Worm (Caenorhabditis elegans): Measurements from ENCODE around the gene ech-2.

ech-2 gene

ce11 chrIV:11857159-11857565, 1.0 kb upstream of the ech-2 start:
- TF ChIP-seq lin-32 (GFP tag; optimal IDR thresholded peaks at IDR 0.05) (no peak), flh-1 (GFP tag; optimal IDR thresholded peaks at IDR 0.05) (no peak), elt-1 (tag; optimal IDR thresholded peaks at IDR 0.05; ENCODE audit: borderline replicate concordance, insufficient read depth) (no peak), tbx-8 (GFP tag; optimal IDR thresholded peaks at IDR 0.05) (no peak), pha-4 (tag; optimal IDR thresholded peaks at IDR 0.05) (peak; percentile 75), bed-3 (GFP tag; optimal IDR thresholded peaks at IDR 0.05) (peak; percentile 0), cnd-1 (tag; optimal IDR thresholded peaks at IDR 0.05) (no peak), unc-120 (tag; optimal IDR thresholded peaks at IDR 0.05; ENCODE audit: poor library complexity, severe bottlenecking) (peak; percentile 87), drap-1 (GFP tag; optimal IDR thresholded peaks at IDR 0.05) (peak; percentile 35), mep-1 (tag; optimal IDR thresholded peaks at IDR 0.05) (peak; percentile 54), unc-62 (GFP tag; optimal IDR thresholded peaks at IDR 0.05) (peak; percentile 62), nhr-28 (tag; optimal IDR thresholded peaks at IDR 0.05) (no peak), ceh-39 (tag; optimal IDR thresholded peaks at IDR 0.05) (no peak), ham-2 (GFP tag; optimal IDR thresholded peaks at IDR 0.05) (peak; percentile 92), nhr-237 (tag; optimal IDR thresholded peaks at IDR 0.05) (no peak), ztf-11 (tag; optimal IDR thresholded peaks at IDR 0.05) (peak; percentile 37), lin-13 (tag; optimal IDR thresholded peaks at IDR 0.05) (peak; percentile 67), sptf-1 (tag; optimal IDR thresholded peaks at IDR 0.05) (peak; percentile 19), hlh-1 (tag; optimal IDR thresholded peaks at IDR 0.05) (peak; percentile 79), lsy-2 (tag; optimal IDR thresholded peaks at IDR 0.05) (peak; percentile 67), M03D4.4 (tag; optimal IDR thresholded peaks at IDR 0.05) (peak; percentile 59), nhr-76 (tag; optimal IDR thresholded peaks at IDR 0.05) (no peak), mls-2 (tag; optimal IDR thresholded peaks at IDR 0.05) (peak; percentile 28), ces-1 (GFP tag; optimal IDR thresholded peaks at IDR 0.05) (peak; percentile 69)

DNA sequence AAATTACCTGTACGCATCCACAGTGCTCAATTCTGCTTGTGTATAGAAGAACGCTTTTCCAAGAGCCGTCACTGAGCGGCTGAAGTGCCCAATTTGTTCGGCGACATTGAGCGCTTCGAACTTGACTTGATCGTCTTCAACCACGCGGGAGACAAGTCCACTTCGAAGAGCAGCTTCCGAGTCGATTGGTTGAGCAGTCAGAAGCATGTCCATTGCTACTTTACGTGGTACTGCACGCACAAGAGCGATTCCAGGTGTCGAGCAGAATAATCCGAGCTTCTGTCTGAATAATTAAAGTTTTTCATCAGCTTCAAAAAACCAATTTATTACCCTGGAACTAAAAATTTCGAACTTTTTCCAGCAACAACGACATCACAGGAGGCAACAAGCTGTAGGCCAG, 727 bp downstream of the ech-2 start:
- TF ChIP-seq bed-3 (GFP tag; optimal IDR thresholded peaks at IDR 0.05) = no peak
- no peak for TF ChIP-seq cnd-1 (tag; optimal IDR thresholded peaks at IDR 0.05)
- TF ChIP-seq elt-1 (tag; optimal IDR thresholded peaks at IDR 0.05; ENCODE audit: borderline replicate concordance, insufficient read depth) = no peak
- no peak for TF ChIP-seq elt-3 (tag; optimal IDR thresholded peaks at IDR 0.05)
- no peak for TF ChIP-seq nhr-237 (tag; optimal IDR thresholded peaks at IDR 0.05)
- TF ChIP-seq mep-1 (tag; optimal IDR thresholded peaks at IDR 0.05) = no peak
- TF ChIP-seq sem-2 (GFP tag; optimal IDR thresholded peaks at IDR 0.05) = no peak
- no peak for TF ChIP-seq blmp-1 (tag; optimal IDR thresholded peaks at IDR 0.05)
- TF ChIP-seq lsy-2 (tag; optimal IDR thresholded peaks at IDR 0.05) = no peak
- no peak for TF ChIP-seq unc-120 (tag; optimal IDR thresholded peaks at IDR 0.05; ENCODE audit: poor library complexity, severe bottlenecking)
- no peak for TF ChIP-seq mls-2 (tag; optimal IDR thresholded peaks at IDR 0.05)
- no peak for TF ChIP-seq ceh-39 (tag; optimal IDR thresholded peaks at IDR 0.05)
- TF ChIP-seq mab-5 (tag; optimal IDR thresholded peaks at IDR 0.05) = no peak
- no peak for TF ChIP-seq ceh-43 (GFP tag; optimal IDR thresholded peaks at IDR 0.05)
- TF ChIP-seq nhr-2 (tag; optimal IDR thresholded peaks at IDR 0.05) = no peak
- TF ChIP-seq sptf-1 (tag; optimal IDR thresholded peaks at IDR 0.05) = no peak
- TF ChIP-seq flh-1 (GFP tag; optimal IDR thresholded peaks at IDR 0.05) = no peak
- no peak for TF ChIP-seq hlh-1 (tag; optimal IDR thresholded peaks at IDR 0.05)
- TF ChIP-seq zip-8 (tag; optimal IDR thresholded peaks at IDR 0.05) = no peak
- TF ChIP-seq ham-2 (GFP tag; optimal IDR thresholded peaks at IDR 0.05) = no peak

DNA sequence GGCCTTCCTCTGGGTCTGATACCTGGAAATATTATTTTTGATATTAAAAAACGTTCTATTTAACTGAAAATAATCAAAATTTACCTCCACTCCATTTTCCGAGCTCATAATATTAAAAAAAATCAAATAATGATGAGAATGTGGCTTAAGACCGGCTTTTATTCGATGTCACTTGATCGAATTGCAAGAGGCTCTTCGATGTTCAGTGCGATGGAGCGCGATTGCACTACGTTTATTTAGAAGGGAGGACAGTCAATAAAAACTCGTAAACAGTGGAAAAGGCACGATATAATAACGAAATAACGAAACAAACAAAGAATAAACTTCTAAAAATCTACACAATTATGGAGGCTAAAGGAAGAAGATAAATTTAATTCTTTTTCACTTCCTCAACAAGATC, 1.4 kb downstream of the ech-2 start, which contains the start of gene tag-30:
Gene tag-30 (minus strand): TSS at position 383 of the 400 bp plus-strand sequence.
- no peak for TF ChIP-seq mab-5 (tag; optimal IDR thresholded peaks at IDR 0.05)
- no peak for TF ChIP-seq zip-8 (tag; optimal IDR thresholded peaks at IDR 0.05)
- peak; percentile 34 for TF ChIP-seq ceh-39 (tag; optimal IDR thresholded peaks at IDR 0.05)
- no peak for TF ChIP-seq unc-120 (tag; optimal IDR thresholded peaks at IDR 0.05; ENCODE audit: poor library complexity, severe bottlenecking)
- TF ChIP-seq drap-1 (GFP tag; optimal IDR thresholded peaks at IDR 0.05) = peak; percentile 8
- TF ChIP-seq lin-13 (tag; optimal IDR thresholded peaks at IDR 0.05) = no peak
- no peak for TF ChIP-seq nhr-12 (tag; optimal IDR thresholded peaks at IDR 0.05)
- no peak for TF ChIP-seq nhr-2 (tag; optimal IDR thresholded peaks at IDR 0.05)
- no peak for TF ChIP-seq snpc-4 (tag; optimal IDR thresholded peaks at IDR 0.05)
- peak; percentile 29 for TF ChIP-seq hlh-1 (tag; optimal IDR thresholded peaks at IDR 0.05)
- no peak for TF ChIP-seq ztf-11 (tag; optimal IDR thresholded peaks at IDR 0.05)
- TF ChIP-seq bed-3 (GFP tag; optimal IDR thresholded peaks at IDR 0.05) = no peak
- TF ChIP-seq mls-2 (tag; optimal IDR thresholded peaks at IDR 0.05) = no peak
- TF ChIP-seq flh-1 (GFP tag; optimal IDR thresholded peaks at IDR 0.05) = no peak
- TF ChIP-seq ces-1 (GFP tag; optimal IDR thresholded peaks at IDR 0.05) = peak; percentile 75
- no peak for TF ChIP-seq elt-3 (tag; optimal IDR thresholded peaks at IDR 0.05)
- TF ChIP-seq M03D4.4 (tag; optimal IDR thresholded peaks at IDR 0.05) = no peak
- no peak for TF ChIP-seq lin-32 (GFP tag; optimal IDR thresholded peaks at IDR 0.05)
- TF ChIP-seq pha-4 (tag; optimal IDR thresholded peaks at IDR 0.05) = peak; percentile 81
- no peak for TF ChIP-seq sem-2 (GFP tag; optimal IDR thresholded peaks at IDR 0.05)
- TF ChIP-seq unc-39 (tag; optimal IDR thresholded peaks at IDR 0.05) = no peak
- TF ChIP-seq tbx-8 (GFP tag; optimal IDR thresholded peaks at IDR 0.05) = no peak
- no peak for TF ChIP-seq cnd-1 (tag; optimal IDR thresholded peaks at IDR 0.05)
- peak; percentile 60 for TF ChIP-seq mep-1 (tag; optimal IDR thresholded peaks at IDR 0.05)
- no peak for TF ChIP-seq nhr-237 (tag; optimal IDR thresholded peaks at IDR 0.05)
- no peak for TF ChIP-seq ceh-83 (GFP tag; optimal IDR thresholded peaks at IDR 0.05)
- peak; percentile 2 for TF ChIP-seq lsy-2 (tag; optimal IDR thresholded peaks at IDR 0.05)
- no peak for TF ChIP-seq nhr-28 (tag; optimal IDR thresholded peaks at IDR 0.05)
- TF ChIP-seq sptf-1 (tag; optimal IDR thresholded peaks at IDR 0.05) = peak; percentile 24
- TF ChIP-seq ham-2 (GFP tag; optimal IDR thresholded peaks at IDR 0.05) = no peak
- no peak for TF ChIP-seq nhr-76 (tag; optimal IDR thresholded peaks at IDR 0.05)
- no peak for TF ChIP-seq unc-62 (GFP tag; optimal IDR thresholded peaks at IDR 0.05)
- no peak for TF ChIP-seq elt-1 (tag; optimal IDR thresholded peaks at IDR 0.05; ENCODE audit: borderline replicate concordance, insufficient read depth)
- TF ChIP-seq ceh-43 (GFP tag; optimal IDR thresholded peaks at IDR 0.05) = no peak
- no peak for TF ChIP-seq blmp-1 (tag; optimal IDR thresholded peaks at IDR 0.05)

All from whole organism, mixed stage, embryonic.